Fruit fly (Drosophila melanogaster) whole organism, prepupa: ENCODE measurements around the gene NPFR.

Experiments used
- Blimp-1 ChIP-seq: fragments of 200-800 bp; sonication (Bioruptor generic); optimal IDR thresholded peaks from 3 replicates; lab custom pipeline; 2017; ENCODE audit warnings: missing biosample characterization, missing genetic modification characterization, mild to moderate bottlenecking, moderate library complexity, missing genetic modification reagents
- CG10631 ChIP-seq: fragments of 200-800 bp; sonication (Bioruptor generic); optimal IDR thresholded peaks from 2 replicates; lab custom pipeline; 2016; ENCODE audit warnings: missing biosample characterization, missing genetic modification characterization
- CG11902 ChIP-seq: fragments of 200-800 bp; sonication (Bioruptor generic); optimal IDR thresholded peaks from 3 replicates; lab custom pipeline; 2016; ENCODE audit warnings: missing biosample characterization, missing genetic modification characterization
- CG15336 ChIP-seq: fragments of 200-800 bp; sonication (Bioruptor generic); IDR thresholded peaks from 2 replicates; pipeline ENCODE4 v1.3.6; 2022; ENCODE audit warnings: missing biosample characterization, missing genetic modification characterization
- CG1621 ChIP-seq: fragments of 200-800 bp; sonication (Bioruptor generic); optimal IDR thresholded peaks from 3 replicates; lab custom pipeline; 2018; ENCODE audit warnings: missing biosample characterization, mild to moderate bottlenecking, missing genetic modification characterization
- CG3032 ChIP-seq: fragments of 200-800 bp; optimal IDR thresholded peaks from 2 replicates; lab custom pipeline; 2019; ENCODE audit warnings: missing biosample characterization, mild to moderate bottlenecking, missing genetic modification characterization, moderate library complexity
- CG31627 ChIP-seq: fragments of 200-800 bp; sonication (Bioruptor generic); optimal IDR thresholded peaks from 3 replicates; lab custom pipeline; 2016; ENCODE audit warnings: missing biosample characterization, missing genetic modification characterization
- CG32006 ChIP-seq: fragments of 200-800 bp; sonication (Bioruptor generic); optimal IDR thresholded peaks from 3 replicates; lab custom pipeline; 2017; ENCODE audit warnings: missing biosample characterization, mild to moderate bottlenecking, missing genetic modification characterization
- CG34406 ChIP-seq: fragments of 200-800 bp; sonication (Bioruptor generic); optimal IDR thresholded peaks from 3 replicates; lab custom pipeline; 2016; ENCODE audit warnings: missing biosample characterization, missing genetic modification characterization
- CG3919 ChIP-seq: fragments of 200-800 bp; sonication (Bioruptor generic); optimal IDR thresholded peaks from 3 replicates; lab custom pipeline; 2016; ENCODE audit warnings: missing biosample characterization, missing genetic modification characterization
- CG4318 ChIP-seq: fragments of 200-800 bp; sonication (Bioruptor generic); optimal IDR thresholded peaks from 3 replicates; lab custom pipeline; 2017; ENCODE audit warnings: missing biosample characterization, mild to moderate bottlenecking, missing genetic modification characterization
- CG6163 ChIP-seq: fragments of 200-800 bp; sonication (Bioruptor generic); IDR thresholded peaks from 3 replicates; pipeline ENCODE4 v1.3.6; 2022; ENCODE audit warnings: missing biosample characterization, missing genetic modification characterization
- CG6276 ChIP-seq: fragments of 200-800 bp; sonication (Bioruptor generic); optimal IDR thresholded peaks from 2 replicates; lab custom pipeline; 2017; ENCODE audit warnings: missing biosample characterization, mild to moderate bottlenecking, missing genetic modification characterization
- CG6854 ChIP-seq: fragments of 200-800 bp; sonication (Bioruptor generic); optimal IDR thresholded peaks from 2 replicates; lab custom pipeline; 2017; ENCODE audit warnings: missing biosample characterization, mild to moderate bottlenecking, missing genetic modification characterization
- CG7368 ChIP-seq: fragments of 200-800 bp; sonication (Bioruptor generic); optimal IDR thresholded peaks from 3 replicates; lab custom pipeline; 2016; ENCODE audit warnings: missing biosample characterization, missing genetic modification characterization
- CG8119 ChIP-seq: fragments of 200-800 bp; sonication (Bioruptor generic); IDR thresholded peaks from 3 replicates; pipeline ENCODE4 v1.3.6; 2022; ENCODE audit warnings: missing biosample characterization, missing genetic modification characterization
- CG8319 ChIP-seq: fragments of 200-800 bp; sonication (Bioruptor generic); optimal IDR thresholded peaks from 3 replicates; lab custom pipeline; 2016; ENCODE audit warnings: missing biosample characterization, missing genetic modification characterization
- CG8632 ChIP-seq: fragments of 200-800 bp; sonication (Bioruptor generic); optimal IDR thresholded peaks from 3 replicates; lab custom pipeline; 2016; ENCODE audit warnings: missing biosample characterization, missing genetic modification characterization
- CG9139 ChIP-seq: fragments of 200-800 bp; sonication (Bioruptor generic); optimal IDR thresholded peaks from 3 replicates; lab custom pipeline; 2017; ENCODE audit warnings: missing biosample characterization, mild to moderate bottlenecking, missing genetic modification characterization
- Eip75B ChIP-seq: fragments of 200-800 bp; sonication (Bioruptor generic); optimal IDR thresholded peaks from 3 replicates; lab custom pipeline; 2016; ENCODE audit warnings: missing biosample characterization, missing genetic modification characterization
- Eip93F ChIP-seq: fragments of 200-800 bp; sonication (Bioruptor generic); optimal IDR thresholded peaks from 2 replicates; lab custom pipeline; 2016; ENCODE audit warnings: missing biosample characterization, mild to moderate bottlenecking, missing genetic modification characterization
- Ets21C ChIP-seq: fragments of 200-800 bp; sonication (Bioruptor generic); optimal IDR thresholded peaks from 3 replicates; lab custom pipeline; 2016; ENCODE audit warnings: missing biosample characterization, missing genetic modification characterization
- Ets96B ChIP-seq: fragments of 200-800 bp; optimal IDR thresholded peaks from 2 replicates; lab custom pipeline; 2019; ENCODE audit warnings: missing biosample characterization, mild to moderate bottlenecking, missing genetic modification characterization, moderate library complexity
- Gug ChIP-seq: fragments of 200-800 bp; sonication (Bioruptor generic); IDR thresholded peaks from 2 replicates; pipeline ENCODE4 v1.3.6; 2022; ENCODE audit warnings: missing biosample characterization, missing genetic modification characterization
- Hr38 ChIP-seq: sonication (Bioruptor generic); optimal IDR thresholded peaks from 2 replicates; lab custom pipeline; 2016; ENCODE audit warnings: missing biosample characterization, missing genetic modification characterization
- Hr39 ChIP-seq: fragments of 200-800 bp; sonication (Bioruptor generic); optimal IDR thresholded peaks from 2 replicates; lab custom pipeline; 2016; ENCODE audit warnings: missing biosample characterization, missing genetic modification characterization
- Hr4 ChIP-seq: fragments of 200-800 bp; sonication (Bioruptor generic); optimal IDR thresholded peaks from 3 replicates; lab custom pipeline; 2016; ENCODE audit warnings: missing biosample characterization, missing genetic modification characterization
- Lpt ChIP-seq: fragments of 200-800 bp; sonication (Bioruptor generic); optimal IDR thresholded peaks from 3 replicates; lab custom pipeline; 2016; ENCODE audit warnings: missing biosample characterization, missing genetic modification characterization
- Met ChIP-seq: fragments of 200-800 bp; sonication (Bioruptor generic); optimal IDR thresholded peaks from 3 replicates; lab custom pipeline; 2016; ENCODE audit warnings: missing biosample characterization, missing genetic modification characterization
- OdsH ChIP-seq: fragments of 200-800 bp; sonication (Bioruptor generic); optimal IDR thresholded peaks from 3 replicates; lab custom pipeline; 2016; ENCODE audit warnings: missing biosample characterization, missing genetic modification characterization
- Sox102F ChIP-seq: fragments of 200-800 bp; sonication (Bioruptor generic); optimal IDR thresholded peaks from 2 replicates; lab custom pipeline; 2016; ENCODE audit warnings: missing biosample characterization, mild to moderate bottlenecking, missing genetic modification characterization
- Sox14 ChIP-seq: fragments of 200-800 bp; sonication (Bioruptor generic); optimal IDR thresholded peaks from 3 replicates; lab custom pipeline; 2016; ENCODE audit warnings: missing biosample characterization, missing genetic modification characterization
- Sox15 ChIP-seq: fragments of 200-800 bp; sonication (Bioruptor generic); optimal IDR thresholded peaks from 3 replicates; lab custom pipeline; 2016; ENCODE audit warnings: missing biosample characterization, missing genetic modification characterization
- achi ChIP-seq: fragments of 200-800 bp; sonication (Bioruptor generic); optimal IDR thresholded peaks from 3 replicates; lab custom pipeline; 2016; ENCODE audit warnings: missing biosample characterization, missing genetic modification characterization
- cyc ChIP-seq: fragments of 200-800 bp; sonication (Bioruptor generic); optimal IDR thresholded peaks from 3 replicates; lab custom pipeline; 2016; ENCODE audit warnings: missing biosample characterization, missing genetic modification characterization
- dac ChIP-seq: fragments of 200-800 bp; sonication (Bioruptor generic); optimal IDR thresholded peaks from 2 replicates; lab custom pipeline; 2017; ENCODE audit warnings: missing biosample characterization, mild to moderate bottlenecking, missing genetic modification characterization
- eg ChIP-seq: fragments of 200-800 bp; sonication (Bioruptor generic); IDR thresholded peaks from 3 replicates; pipeline ENCODE4 v1.3.6; 2022; ENCODE audit warnings: missing biosample characterization, missing genetic modification characterization
- esn ChIP-seq: fragments of 200-800 bp; sonication (Bioruptor generic); optimal IDR thresholded peaks from 2 replicates; lab custom pipeline; 2016; ENCODE audit warnings: missing biosample characterization, mild to moderate bottlenecking, missing genetic modification characterization, moderate library complexity
- fd59A ChIP-seq: fragments of 200-800 bp; sonication (Bioruptor generic); optimal IDR thresholded peaks from 2 replicates; lab custom pipeline; 2017; ENCODE audit warnings: missing biosample characterization, mild to moderate bottlenecking, missing genetic modification characterization, missing genetic modification reagents
- fkh ChIP-seq: fragments of 200-800 bp; sonication (Bioruptor generic); optimal IDR thresholded peaks from 3 replicates; lab custom pipeline; 2017; ENCODE audit warnings: missing biosample characterization, mild to moderate bottlenecking, missing genetic modification characterization, moderate library complexity
- net ChIP-seq: fragments of 200-800 bp; sonication (Bioruptor generic); optimal IDR thresholded peaks from 3 replicates; lab custom pipeline; 2016; ENCODE audit warnings: missing biosample characterization, missing genetic modification characterization
- pdm3 ChIP-seq: fragments of 200-800 bp; sonication (Bioruptor generic); optimal IDR thresholded peaks from 3 replicates; lab custom pipeline; 2016; ENCODE audit warnings: missing biosample characterization, missing genetic modification characterization
- salr ChIP-seq, 2 experiments: fragments of 200-800 bp; sonication (Bioruptor generic); optimal IDR thresholded peaks; 3 replicates each; lab custom pipeline; 2016 to 2018; ENCODE audit warnings: missing biosample characterization in 2 of 2, missing genetic modification characterization in 2 of 2, mild to moderate bottlenecking in 1 of 2
- spab ChIP-seq: fragments of 200-800 bp; sonication (Bioruptor generic); optimal IDR thresholded peaks from 2 replicates; lab custom pipeline; 2017; ENCODE audit warnings: missing biosample characterization, mild to moderate bottlenecking, missing genetic modification characterization, missing genetic modification reagents
- vri ChIP-seq: fragments of 200-800 bp; sonication (Bioruptor generic); optimal IDR thresholded peaks from 3 replicates; lab custom pipeline; 2016; ENCODE audit warnings: missing biosample characterization, mild to moderate bottlenecking, missing genetic modification characterization

The NPFR gene

dm6 chr3R:6203000-6203399, 15.9 kb downstream of the NPFR start:
- no peak for TF ChIP-seq CG11902
- no peak for TF ChIP-seq vri
- TF ChIP-seq net = no peak
- TF ChIP-seq salr (GFP tag; optimal IDR thresholded peaks at IDR 0.05; lab: Kevin White, UChicago) = no peak
- TF ChIP-seq OdsH = no peak
- peak; percentile 30; the same call in 1 of the 3 replicates for TF ChIP-seq eg (GFP tag; lab: Robert Waterston, UW)
- TF ChIP-seq CG6276 (GFP tag; lab: Kevin White, UChicago) = peak; percentile 33
- no peak for TF ChIP-seq CG8319
- no peak for TF ChIP-seq CG31627 (GFP tag; lab: Kevin White, UChicago)
- TF ChIP-seq CG6854 (GFP tag; lab: Kevin White, UChicago) = no peak
- no peak for TF ChIP-seq Met (GFP tag; lab: Kevin White, UChicago)
- TF ChIP-seq fkh (GFP tag; lab: Kevin White, UChicago) = peak; percentile 64
- no peak for TF ChIP-seq CG4318 (GFP tag; lab: Kevin White, UChicago)
- TF ChIP-seq spab = no peak
- no peak for TF ChIP-seq Hr38 (GFP tag; lab: Kevin White, UChicago)
- TF ChIP-seq Sox14 = no peak
- TF ChIP-seq dac (GFP tag; lab: Kevin White, UChicago) = no peak
- peak; percentile 39 for TF ChIP-seq Blimp-1 (GFP tag; lab: Kevin White, UChicago)
- no peak for TF ChIP-seq CG6163 (GFP tag; lab: Robert Waterston, UW)
- no peak for TF ChIP-seq CG3032
- TF ChIP-seq CG32006 (GFP tag; lab: Kevin White, UChicago) = peak; percentile 24
- TF ChIP-seq Gug (GFP tag; lab: Robert Waterston, UW) = no peak

- no peak for TF ChIP-seq Eip93F
- TF ChIP-seq dac (GFP tag; lab: Kevin White, UChicago) = no peak
These were observed 22.0 kb downstream of the NPFR start, which contains the start of gene Osi2 for dm6 chr3R:6209073-6209472. TSS of gene Osi2 (plus strand) at chr3R:6209373.

dm6 chr3R:6210266-6211040, 23.3 kb downstream of the NPFR start:
- TF ChIP-seq Ets96B (tag; lab: Kevin White, UChicago) (no peak), CG3919 (GFP tag; lab: Kevin White, UChicago) (peak; percentile 20), spab (no peak), CG15336 (GFP tag; lab: Robert Waterston, UW) (peak; percentile 59), CG8119 (GFP tag; lab: Robert Waterston, UW) (peak; percentile 74), Sox14 (peak; percentile 44), CG8632 (GFP tag; lab: Kevin White, UChicago) (peak; percentile 37), dac (GFP tag; lab: Kevin White, UChicago) (peak; percentile 31), pdm3 (GFP tag; lab: Kevin White, UChicago) (peak; percentile 44), Hr4 (GFP tag; lab: Kevin White, UChicago) (peak; percentile 71), net (peak; percentile 51), CG31627 (GFP tag; lab: Kevin White, UChicago) (peak; percentile 39), cyc (GFP tag; lab: Kevin White, UChicago) (no peak), Ets21C (GFP tag; lab: Kevin White, UChicago) (peak; percentile 31), CG10631 (GFP tag; lab: Kevin White, UChicago) (peak; percentile 25), eg (GFP tag; lab: Robert Waterston, UW) (no peak), Hr39 (peak; percentile 55), CG6854 (GFP tag; lab: Kevin White, UChicago) (no peak), Sox102F (GFP tag; lab: Kevin White, UChicago) (peak; percentile 53), fd59A (GFP tag; lab: Kevin White, UChicago) (no peak), Hr38 (GFP tag; lab: Kevin White, UChicago) (no peak), esn (GFP tag; lab: Kevin White, UChicago) (peak; percentile 56), fkh (GFP tag; lab: Kevin White, UChicago) (no peak), achi (peak; percentile 30), CG34406 (GFP tag; lab: Kevin White, UChicago) (peak; percentile 43), CG9139 (GFP tag; lab: Kevin White, UChicago) (no peak), Blimp-1 (GFP tag; lab: Kevin White, UChicago) (peak; percentile 81), Eip75B (GFP tag; lab: Kevin White, UChicago) (no peak), salr (GFP tag; optimal IDR thresholded peaks at IDR 0.05; lab: Kevin White, UChicago) (peak in 1 of 2 experiments; percentile 25), CG1621 (no peak), CG6276 (GFP tag; lab: Kevin White, UChicago) (peak; percentile 40), CG7368 (GFP tag; lab: Kevin White, UChicago) (no peak), CG6163 (GFP tag; lab: Robert Waterston, UW) (0 out of 3 replicates have a peak, but pooled peaks have one; percentile 11), Lpt (GFP tag; lab: Kevin White, UChicago) (no peak), Sox15 (GFP tag; lab: Kevin White, UChicago) (no peak)
